Fruit fly (Drosophila melanogaster): ENCODE measurements around the gene CG17681.

CG17681 gene

dm6 chr2L:18184648-18185243, 31.8 kb downstream of the CG17681 start, which contains the start of gene Ptp36E (continued):
- peak; percentile 49 for TF ChIP-seq odd (GFP tag; optimal IDR thresholded peaks at IDR 0.05)
- TF ChIP-seq prd (optimal IDR thresholded peaks at IDR 0.05), result no peak
- peak; percentile 85 for TF ChIP-seq prd (GFP tag; IDR thresholded peaks at IDR 0.05)
- no peak for TF ChIP-seq CG4854 (GFP tag; optimal IDR thresholded peaks at IDR 0.05)
- TF ChIP-seq dm (GFP tag; optimal IDR thresholded peaks at IDR 0.05), result no peak
- no peak for TF ChIP-seq NK7.1 (GFP tag; optimal IDR thresholded peaks at IDR 0.05)
- TF ChIP-seq fd102C (GFP tag; optimal IDR thresholded peaks at IDR 0.05), result no peak
- TF ChIP-seq Usf (GFP tag; optimal IDR thresholded peaks at IDR 0.05), result peak; percentile 71
- TF ChIP-seq run (tag; optimal IDR thresholded peaks at IDR 0.05), result peak; percentile 42
- TF ChIP-seq oc (tag; optimal IDR thresholded peaks at IDR 0.05), result no peak
- peak; percentile 83 for TF ChIP-seq CG12659 (GFP tag; optimal IDR thresholded peaks at IDR 0.05)
- TF ChIP-seq CG1832 (GFP tag; optimal IDR thresholded peaks at IDR 0.05), result no peak
- TF ChIP-seq Atf6 (GFP tag; IDR thresholded peaks at IDR 0.05), result peak; percentile 82
- TF ChIP-seq sd (tag; optimal IDR thresholded peaks at IDR 0.05), result no peak
- TF ChIP-seq bowl (GFP tag; IDR thresholded peaks at IDR 0.05), result 0 out of 2 replicates have a peak, but pooled peaks have one; percentile 22
- TF ChIP-seq ap (GFP tag; IDR thresholded peaks at IDR 0.05), result peak; percentile 55
- peak; percentile 87 for TF ChIP-seq HHEX (GFP tag; optimal IDR thresholded peaks at IDR 0.05)
- TF ChIP-seq fd64A (GFP tag; optimal IDR thresholded peaks at IDR 0.05), result no peak
- peak; percentile 93 for TF ChIP-seq Hmr (GFP tag; optimal IDR thresholded peaks at IDR 0.05)
- TF ChIP-seq CG10654 (GFP tag; optimal IDR thresholded peaks at IDR 0.05), result peak; percentile 56
- no peak for TF ChIP-seq CG7745 (tag; optimal IDR thresholded peaks at IDR 0.05)
- TF ChIP-seq slou (GFP tag; optimal IDR thresholded peaks at IDR 0.05), result peak; percentile 75
- TF ChIP-seq lilli (GFP tag; optimal IDR thresholded peaks at IDR 0.05), result peak; percentile 42
- peak; percentile 70 for TF ChIP-seq sqz (GFP tag; optimal IDR thresholded peaks at IDR 0.05)
- TF ChIP-seq CG10543 (GFP tag; optimal IDR thresholded peaks at IDR 0.05), result peak; percentile 73
- TF ChIP-seq vvl (GFP tag; IDR thresholded peaks at IDR 0.05), result peak; percentile 54; the same call in 1 of the 2 replicates
- TF ChIP-seq jigr1 (GFP tag; IDR thresholded peaks at IDR 0.05), result no peak; the same call in 2 of the 3 replicates
- TF ChIP-seq dati (GFP tag; IDR thresholded peaks at IDR 0.05), result no peak
- no peak for TF ChIP-seq mirr (GFP tag; optimal IDR thresholded peaks at IDR 0.05)
- no peak for TF ChIP-seq tna (GFP tag; IDR thresholded peaks at IDR 0.05; ENCODE audit: partially characterized antibody)
- TF ChIP-seq CG1792 (GFP tag; optimal IDR thresholded peaks at IDR 0.05), result no peak
- no peak for TF ChIP-seq pros (GFP tag; optimal IDR thresholded peaks at IDR 0.05)
- TF ChIP-seq CG34422 (GFP tag; IDR thresholded peaks at IDR 0.05), result no peak; the same call in 1 of the 3 replicates
- peak; percentile 10 for TF ChIP-seq eyg (GFP tag; optimal IDR thresholded peaks at IDR 0.05)
- TF ChIP-seq Sox102F (GFP tag; optimal IDR thresholded peaks at IDR 0.05), result peak; percentile 87
- TF ChIP-seq disco-r (GFP tag; optimal IDR thresholded peaks at IDR 0.05), result no peak
- no peak for TF ChIP-seq CG2199 (GFP tag; IDR thresholded peaks at IDR 0.05)
- peak; percentile 10 for TF ChIP-seq maf-S (GFP tag; optimal IDR thresholded peaks at IDR 0.05)
- TF ChIP-seq Hmx (GFP tag; optimal IDR thresholded peaks at IDR 0.05), result no peak
- no peak for TF ChIP-seq Elba2 (GFP tag; optimal IDR thresholded peaks at IDR 0.05)
- no peak for TF ChIP-seq Lpt (GFP tag; optimal IDR thresholded peaks at IDR 0.05)
- TF ChIP-seq CG18619 (GFP tag; optimal IDR thresholded peaks at IDR 0.05), result peak; percentile 65
- TF ChIP-seq Myb (GFP tag; optimal IDR thresholded peaks at IDR 0.05), result peak; percentile 25
- TF ChIP-seq CG17612 (GFP tag; IDR thresholded peaks at IDR 0.05), result peak; percentile 55; the same call in 1 of the 2 replicates
- peak; percentile 13 for TF ChIP-seq Max (GFP tag; optimal IDR thresholded peaks at IDR 0.05)
- no peak for TF ChIP-seq CG12299 (tag; optimal IDR thresholded peaks at IDR 0.05)
- no peak for TF ChIP-seq GATAe (GFP tag; conservative IDR thresholded peaks at IDR 0.05)
- peak; percentile 25; the same call in 1 of the 3 replicates for TF ChIP-seq gce (GFP tag; IDR thresholded peaks at IDR 0.05)
- TF ChIP-seq CG6683 (GFP tag; optimal IDR thresholded peaks at IDR 0.05), result peak; percentile 82
- no peak for TF ChIP-seq sc (optimal IDR thresholded peaks at IDR 0.05)
- peak; percentile 69 for TF ChIP-seq sc (GFP tag; optimal IDR thresholded peaks at IDR 0.05)

Measured in whole organism, embryonic.